Worm (Caenorhabditis elegans) whole organism, L3 larva: ENCODE data around the gene F26D11.1.

Experiments used
- fos-1 ChIP-seq: fragments of 150-350 bp; optimal IDR thresholded peaks from 2 replicates; lab custom pipeline; 2014; ENCODE audit warnings: missing biosample characterization, missing genetic modification characterization
- lin-15B ChIP-seq: fragments of 150-350 bp; optimal IDR thresholded peaks from 2 replicates; lab custom pipeline; 2014; ENCODE audit warnings: missing biosample characterization, missing genetic modification characterization
- nhr-76 ChIP-seq: fragments of 150-350 bp; sonication (generic microtip); optimal IDR thresholded peaks from 5 replicates; lab custom pipeline; 2014; ENCODE audit warnings: missing biosample characterization, missing genetic modification characterization
- pqm-1 ChIP-seq: fragments of 150-350 bp; optimal IDR thresholded peaks from 2 replicates; lab custom pipeline; 2017; ENCODE audit warnings: missing biosample characterization, missing genetic modification characterization, inconsistent platforms

ce11 chrV:7970519-7970918 lies 10.8 kb upstream of the F26D11.1 start:
- TF ChIP-seq fos-1 (tag; lab: Kevin White, UChicago): no peak
- no peak for TF ChIP-seq nhr-76 (tag; lab: Kevin White, UChicago)
- TF ChIP-seq pqm-1 (tag; lab: Kevin White, UChicago): no peak
- TF ChIP-seq lin-15B: no peak
